Worm (Caenorhabditis elegans) whole organism, early embryonic: Measurements from ENCODE around the gene ZK675.4.

Experiments
- B0310.2 ChIP-seq: sonication (generic microtip); optimal IDR thresholded peaks from 2 replicates; lab custom pipeline; 2016; ENCODE audit warnings: mild to moderate bottlenecking, missing genetic modification characterization, missing compliant biosample characterization
- F13C5.2 ChIP-seq: sonication (generic microtip); optimal IDR thresholded peaks from 2 replicates; lab custom pipeline; 2017; ENCODE audit warnings: mild to moderate bottlenecking, missing genetic modification characterization, inconsistent platforms, missing compliant biosample characterization
- aly-1 ChIP-seq: sonication (generic microtip); optimal IDR thresholded peaks from 2 replicates; lab custom pipeline; 2016; ENCODE audit warnings: missing genetic modification characterization, missing compliant biosample characterization
- ama-1 ChIP-seq: fragments of 150-350 bp; optimal IDR thresholded peaks from 2 replicates; lab custom pipeline; 2014
- ceh-13 ChIP-seq: fragments of 200-800 bp; sonication (Bioruptor generic); optimal IDR thresholded peaks from 2 replicates; lab custom pipeline; 2018; ENCODE audit warnings: mild to moderate bottlenecking, missing genetic modification characterization, missing compliant biosample characterization
- ceh-36 ChIP-seq: sonication (generic microtip); optimal IDR thresholded peaks from 2 replicates; lab custom pipeline; 2016; ENCODE audit warnings: missing genetic modification characterization, inconsistent platforms, missing compliant biosample characterization
- flt-1 ChIP-seq: fragments of 200-800 bp; sonication (Bioruptor generic); IDR thresholded peaks from 2 replicates; pipeline ENCODE4 v1.3.6; 2022; ENCODE audit warnings: missing genetic modification characterization, missing compliant biosample characterization
- hmbx-1 ChIP-seq: sonication (generic microtip); optimal IDR thresholded peaks from 2 replicates; lab custom pipeline; 2016; ENCODE audit warnings: mild to moderate bottlenecking, missing genetic modification characterization, missing compliant biosample characterization
- hmg-4 ChIP-seq: fragments of 200-800 bp; sonication (Bioruptor generic); optimal IDR thresholded peaks from 2 replicates; lab custom pipeline; 2018; ENCODE audit warnings: mild to moderate bottlenecking, missing genetic modification characterization, missing compliant biosample characterization
- hnd-1 ChIP-seq: sonication (generic microtip); optimal IDR thresholded peaks from 2 replicates; lab custom pipeline; 2016; ENCODE audit warnings: missing genetic modification characterization, missing compliant biosample characterization
- pes-1 ChIP-seq: fragments of 200-800 bp; sonication (Bioruptor generic); IDR thresholded peaks from 2 replicates; pipeline ENCODE4 v1.3.6; 2022; ENCODE audit warnings: missing genetic modification reagents, missing genetic modification characterization, missing compliant biosample characterization
- sea-1 ChIP-seq: fragments of 200-800 bp; sonication (Bioruptor generic); conservative IDR thresholded peaks from 2 replicates; pipeline ENCODE4 v1.3.6; 2022; ENCODE audit warnings: missing genetic modification characterization, missing compliant biosample characterization
- tra-4 ChIP-seq: sonication (generic microtip); optimal IDR thresholded peaks from 2 replicates; lab custom pipeline; 2017; ENCODE audit warnings: missing genetic modification characterization, missing compliant biosample characterization

ce11 chrII:7864892-7865291 is 46.2 kb upstream of the ZK675.4 start:
- TF ChIP-seq pes-1 (GFP tag; lab: Robert Waterston, UW) (no peak), ceh-13 (no peak), ama-1 (lab: Kevin White, UChicago) (no peak), flt-1 (no peak), hnd-1 (no peak), B0310.2 (tag; lab: Kevin White, UChicago) (no peak), hmg-4 (no peak), tra-4 (tag; lab: Kevin White, UChicago) (no peak), sea-1 (GFP tag; lab: Robert Waterston, UW) (no peak), ceh-36 (tag; lab: Kevin White, UChicago) (no peak), hmbx-1 (tag; lab: Kevin White, UChicago) (no peak), F13C5.2 (tag; lab: Kevin White, UChicago) (no peak), aly-1 (tag; lab: Kevin White, UChicago) (no peak)
